Worm (Caenorhabditis elegans): ENCODE measurements around the gene tag-123.

The tag-123 gene

DNA sequence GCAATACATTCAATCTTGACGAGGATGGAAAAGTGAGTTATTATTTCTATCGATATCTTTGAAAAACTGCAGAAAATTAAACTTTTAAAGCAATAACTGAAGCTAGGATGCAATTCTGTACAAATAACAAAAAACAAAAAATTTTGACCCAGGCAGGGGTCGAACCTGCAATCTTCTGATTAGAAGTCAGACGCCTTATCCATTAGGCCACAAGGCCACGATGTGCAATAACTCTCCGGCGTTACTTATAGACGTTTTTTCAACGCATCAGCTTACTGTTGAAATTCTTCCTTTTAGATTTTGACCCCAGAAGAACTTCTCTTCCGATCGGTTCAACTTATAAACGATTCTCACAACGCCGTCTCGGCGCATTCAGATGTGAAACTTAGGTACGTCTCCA, 40.2 kb downstream of the tag-123 start (continued):
- TF ChIP-seq snpc-4 (GFP tag; optimal IDR thresholded peaks at IDR 0.05) (peak; percentile 65), snpc-4 (tag; optimal IDR thresholded peaks at IDR 0.05) (peak in 2 of 4 experiments; percentile 44 to 61), tbx-9 (tag; optimal IDR thresholded peaks at IDR 0.05; ENCODE audit: borderline replicate concordance) (no peak), akir-1 (GFP tag; optimal IDR thresholded peaks at IDR 0.05) (no peak)

DNA sequence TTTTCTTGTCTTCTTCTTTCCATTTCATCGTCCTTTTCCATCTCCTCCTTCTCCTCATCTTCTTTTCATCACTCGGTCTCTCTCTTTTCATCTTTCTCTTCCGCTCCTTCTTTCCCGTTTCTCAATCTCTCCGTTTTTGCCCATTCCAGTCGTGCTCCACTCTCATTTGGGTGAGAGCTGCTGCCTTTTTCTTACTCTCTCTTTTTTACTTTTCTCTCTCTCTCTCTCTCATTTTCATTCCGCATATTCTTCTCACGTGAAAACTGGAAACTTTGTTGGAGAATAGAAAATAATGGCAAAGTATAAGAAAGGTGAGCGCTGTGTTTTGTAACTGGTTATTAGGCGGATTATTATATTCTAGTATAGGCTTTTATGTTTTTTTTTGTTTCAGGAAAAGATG, 43.5 kb downstream of the tag-123 start, which contains the start of gene tbc-18:
tbc-18 (plus strand) TSS at position 246 of the 400 bp plus-strand sequence.
- TF ChIP-seq nhr-80 (tag; optimal IDR thresholded peaks at IDR 0.05) (peak; percentile 12), K12H6.12 (tag; optimal IDR thresholded peaks at IDR 0.05) (peak; percentile 21), hsf-1 (GFP tag; IDR thresholded peaks at IDR 0.05) (no peak), cebp-1 (GFP tag; IDR thresholded peaks at IDR 0.05) (no peak), cebp-1 (tag; optimal IDR thresholded peaks at IDR 0.05) (peak; percentile 54), lin-35 (GFP tag; optimal IDR thresholded peaks at IDR 0.05) (peak in 1 of 3 experiments; percentile 2), Y67H2A.10 (GFP tag; conservative IDR thresholded peaks at IDR 0.05) (no peak), tbp1 (GFP tag; optimal IDR thresholded peaks at IDR 0.05) (peak; percentile 5)

DNA sequence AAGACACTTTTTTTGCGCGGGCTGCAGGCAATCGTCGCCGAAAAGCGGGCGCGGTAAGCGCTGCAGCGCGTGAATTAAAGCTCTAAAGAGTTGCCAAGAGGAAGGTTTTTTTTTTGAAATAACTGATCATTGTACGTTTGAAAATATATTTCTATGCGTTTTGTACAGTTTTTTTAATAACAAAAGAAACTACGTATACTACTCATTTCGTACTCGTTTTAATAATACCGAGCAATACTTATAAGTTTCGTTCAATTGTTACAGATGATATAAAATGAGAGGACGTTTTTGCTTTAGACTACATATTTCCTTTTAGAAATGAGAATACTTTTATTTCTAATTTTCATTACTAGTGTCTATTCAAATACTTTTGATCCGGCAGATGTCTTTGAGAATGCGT, 49.9 kb downstream of the tag-123 start, which contains the start of gene nep-15:
nep-15 (plus strand) TSS at position 301 of the 400 bp plus-strand sequence.
- no peak for TF ChIP-seq T07F8.4 (tag; optimal IDR thresholded peaks at IDR 0.05)
- no peak for TF ChIP-seq repo-1 (tag; optimal IDR thresholded peaks at IDR 0.05)
- TF ChIP-seq lin-35 (GFP tag; optimal IDR thresholded peaks at IDR 0.05): no peak
- no peak for TF ChIP-seq hlh-26 (GFP tag; conservative IDR thresholded peaks at IDR 0.05)
- TF ChIP-seq nfya-2 (GFP tag; IDR thresholded peaks at IDR 0.05): no peak
- TF ChIP-seq hmg-20 (GFP tag; IDR thresholded peaks at IDR 0.05): no peak
- no peak for TF ChIP-seq madf-8 (GFP tag; conservative IDR thresholded peaks at IDR 0.05)
- no peak for TF ChIP-seq mes-4 (tag; optimal IDR thresholded peaks at IDR 0.05)
- no peak for TF ChIP-seq aptf-3 (GFP tag; IDR thresholded peaks at IDR 0.05)
- no peak for TF ChIP-seq dox-1 (GFP tag; IDR thresholded peaks at IDR 0.05)
- TF ChIP-seq Y79H2A.3 (GFP tag; conservative IDR thresholded peaks at IDR 0.05): no peak
- TF ChIP-seq K12H6.12 (tag; optimal IDR thresholded peaks at IDR 0.05): no peak
